Worm (Caenorhabditis elegans) whole organism, L2 larva: Measurements from ENCODE around the gene Y71H2AM.20.

Experiments used
- nhr-25 ChIP-seq: fragments of 150-350 bp; sonication (generic microtip); optimal IDR thresholded peaks from 3 replicates; lab custom pipeline; 2014; ENCODE audit warnings: missing biosample characterization, missing genetic modification characterization
- nhr-77 ChIP-seq: fragments of 150-350 bp; optimal IDR thresholded peaks from 2 replicates; lab custom pipeline; 2014; ENCODE audit warnings: missing biosample characterization, missing genetic modification characterization
- ztf-4 ChIP-seq: fragments of 150-350 bp; optimal IDR thresholded peaks from 2 replicates; lab custom pipeline; 2014; ENCODE audit warnings: missing biosample characterization, missing genetic modification characterization

DNA sequence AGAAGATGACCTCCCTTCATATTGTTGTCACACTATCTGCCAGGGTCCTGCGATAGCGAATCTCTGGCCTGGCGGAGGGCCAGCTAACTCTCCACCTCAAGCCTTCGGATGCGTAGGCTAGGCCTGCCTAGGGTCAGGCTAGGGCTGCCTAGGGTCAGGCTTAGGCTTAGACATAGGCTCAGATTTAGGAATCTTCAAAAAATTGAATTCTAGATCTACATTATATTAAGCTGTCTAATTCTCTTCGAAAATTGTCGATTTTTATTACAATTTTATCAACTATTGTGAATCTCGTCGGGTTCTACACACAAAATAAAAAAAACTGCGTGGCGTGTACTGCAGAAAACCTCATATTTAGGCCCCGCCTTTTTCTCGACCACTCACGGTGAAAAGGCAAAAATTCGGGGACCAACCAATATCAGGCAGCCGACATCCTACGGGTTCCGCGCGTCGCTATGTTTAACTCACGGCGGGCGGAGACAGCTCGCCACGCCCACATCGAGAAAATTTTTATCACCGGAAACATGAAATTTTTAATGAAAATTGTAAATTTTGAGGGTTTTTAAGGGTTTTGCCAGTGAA lies 9.8 kb upstream of the Y71H2AM.20 start:
- TF ChIP-seq nhr-25 (tag; lab: Kevin White, UChicago) = no peak
- no peak for TF ChIP-seq ztf-4
- no peak for TF ChIP-seq nhr-77
